Fruit fly (Drosophila melanogaster) whole organism, prepupa: ENCODE measurements around the gene CG1635.

Source experiments
- Blimp-1 ChIP-seq: fragments of 200-800 bp; sonication (Bioruptor generic); optimal IDR thresholded peaks from 3 replicates; lab custom pipeline; 2017; ENCODE audit warnings: missing biosample characterization, missing genetic modification characterization, mild to moderate bottlenecking, moderate library complexity, missing genetic modification reagents
- CG10631 ChIP-seq: fragments of 200-800 bp; sonication (Bioruptor generic); optimal IDR thresholded peaks from 2 replicates; lab custom pipeline; 2016; ENCODE audit warnings: missing biosample characterization, missing genetic modification characterization
- CG10669 ChIP-seq: fragments of 200-800 bp; sonication (Bioruptor generic); optimal IDR thresholded peaks from 3 replicates; lab custom pipeline; 2018; ENCODE audit warnings: missing biosample characterization, mild to moderate bottlenecking, missing genetic modification characterization, moderate library complexity
- CG11294 ChIP-seq: fragments of 200-800 bp; sonication (Bioruptor generic); IDR thresholded peaks from 2 replicates; pipeline ENCODE4 v1.3.6; 2022; ENCODE audit warnings: missing biosample characterization, missing genetic modification characterization
- CG11762 ChIP-seq: fragments of 200-800 bp; sonication (Bioruptor generic); optimal IDR thresholded peaks from 3 replicates; lab custom pipeline; 2016; ENCODE audit warnings: missing biosample characterization, missing genetic modification characterization; ENCODE audit not compliant: insufficient read depth
- CG15336 ChIP-seq: fragments of 200-800 bp; sonication (Bioruptor generic); IDR thresholded peaks from 2 replicates; pipeline ENCODE4 v1.3.6; 2022; ENCODE audit warnings: missing biosample characterization, missing genetic modification characterization
- CG3032 ChIP-seq: fragments of 200-800 bp; optimal IDR thresholded peaks from 2 replicates; lab custom pipeline; 2019; ENCODE audit warnings: missing biosample characterization, mild to moderate bottlenecking, missing genetic modification characterization, moderate library complexity
- CG34406 ChIP-seq: fragments of 200-800 bp; sonication (Bioruptor generic); optimal IDR thresholded peaks from 3 replicates; lab custom pipeline; 2016; ENCODE audit warnings: missing biosample characterization, missing genetic modification characterization
- CG3919 ChIP-seq: fragments of 200-800 bp; sonication (Bioruptor generic); optimal IDR thresholded peaks from 3 replicates; lab custom pipeline; 2016; ENCODE audit warnings: missing biosample characterization, missing genetic modification characterization
- CG6163 ChIP-seq: fragments of 200-800 bp; sonication (Bioruptor generic); IDR thresholded peaks from 3 replicates; pipeline ENCODE4 v1.3.6; 2022; ENCODE audit warnings: missing biosample characterization, missing genetic modification characterization
- CG6792 ChIP-seq: fragments of 200-800 bp; sonication (Bioruptor generic); optimal IDR thresholded peaks from 3 replicates; lab custom pipeline; 2016; ENCODE audit warnings: missing biosample characterization, missing genetic modification characterization
- CG6808 ChIP-seq: fragments of 200-800 bp; sonication (Bioruptor generic); optimal IDR thresholded peaks from 3 replicates; lab custom pipeline; 2017; ENCODE audit warnings: missing biosample characterization, missing genetic modification characterization, mild to moderate bottlenecking, moderate library complexity, missing genetic modification reagents
- CG6854 ChIP-seq: fragments of 200-800 bp; sonication (Bioruptor generic); optimal IDR thresholded peaks from 2 replicates; lab custom pipeline; 2017; ENCODE audit warnings: missing biosample characterization, mild to moderate bottlenecking, missing genetic modification characterization
- CG8319 ChIP-seq: fragments of 200-800 bp; sonication (Bioruptor generic); optimal IDR thresholded peaks from 3 replicates; lab custom pipeline; 2016; ENCODE audit warnings: missing biosample characterization, missing genetic modification characterization
- CG8632 ChIP-seq: fragments of 200-800 bp; sonication (Bioruptor generic); optimal IDR thresholded peaks from 3 replicates; lab custom pipeline; 2016; ENCODE audit warnings: missing biosample characterization, missing genetic modification characterization
- CG9139 ChIP-seq: fragments of 200-800 bp; sonication (Bioruptor generic); optimal IDR thresholded peaks from 3 replicates; lab custom pipeline; 2017; ENCODE audit warnings: missing biosample characterization, mild to moderate bottlenecking, missing genetic modification characterization
- Eip75B ChIP-seq: fragments of 200-800 bp; sonication (Bioruptor generic); optimal IDR thresholded peaks from 3 replicates; lab custom pipeline; 2016; ENCODE audit warnings: missing biosample characterization, missing genetic modification characterization
- Eip78C ChIP-seq: fragments of 200-800 bp; sonication (Bioruptor generic); peaks from one replicate; lab custom pipeline; 2016; ENCODE audit warnings: missing biosample characterization, missing genetic modification characterization
- Ets21C ChIP-seq: fragments of 200-800 bp; sonication (Bioruptor generic); optimal IDR thresholded peaks from 3 replicates; lab custom pipeline; 2016; ENCODE audit warnings: missing biosample characterization, missing genetic modification characterization
- Ets96B ChIP-seq: fragments of 200-800 bp; optimal IDR thresholded peaks from 2 replicates; lab custom pipeline; 2019; ENCODE audit warnings: missing biosample characterization, mild to moderate bottlenecking, missing genetic modification characterization, moderate library complexity
- Hr38 ChIP-seq: sonication (Bioruptor generic); optimal IDR thresholded peaks from 2 replicates; lab custom pipeline; 2016; ENCODE audit warnings: missing biosample characterization, missing genetic modification characterization
- Hr39 ChIP-seq: fragments of 200-800 bp; sonication (Bioruptor generic); optimal IDR thresholded peaks from 2 replicates; lab custom pipeline; 2016; ENCODE audit warnings: missing biosample characterization, missing genetic modification characterization
- Met ChIP-seq: fragments of 200-800 bp; sonication (Bioruptor generic); optimal IDR thresholded peaks from 3 replicates; lab custom pipeline; 2016; ENCODE audit warnings: missing biosample characterization, missing genetic modification characterization
- Sox102F ChIP-seq: fragments of 200-800 bp; sonication (Bioruptor generic); optimal IDR thresholded peaks from 2 replicates; lab custom pipeline; 2016; ENCODE audit warnings: missing biosample characterization, mild to moderate bottlenecking, missing genetic modification characterization
- Sox14 ChIP-seq: fragments of 200-800 bp; sonication (Bioruptor generic); optimal IDR thresholded peaks from 3 replicates; lab custom pipeline; 2016; ENCODE audit warnings: missing biosample characterization, missing genetic modification characterization
- Sox15 ChIP-seq: fragments of 200-800 bp; sonication (Bioruptor generic); optimal IDR thresholded peaks from 3 replicates; lab custom pipeline; 2016; ENCODE audit warnings: missing biosample characterization, missing genetic modification characterization
- achi ChIP-seq: fragments of 200-800 bp; sonication (Bioruptor generic); optimal IDR thresholded peaks from 3 replicates; lab custom pipeline; 2016; ENCODE audit warnings: missing biosample characterization, missing genetic modification characterization
- cyc ChIP-seq: fragments of 200-800 bp; sonication (Bioruptor generic); optimal IDR thresholded peaks from 3 replicates; lab custom pipeline; 2016; ENCODE audit warnings: missing biosample characterization, missing genetic modification characterization
- dac ChIP-seq: fragments of 200-800 bp; sonication (Bioruptor generic); optimal IDR thresholded peaks from 2 replicates; lab custom pipeline; 2017; ENCODE audit warnings: missing biosample characterization, mild to moderate bottlenecking, missing genetic modification characterization
- dsx ChIP-seq: fragments of 200-800 bp; optimal IDR thresholded peaks from 3 replicates; lab custom pipeline; 2019; ENCODE audit warnings: missing biosample characterization, mild to moderate bottlenecking, missing genetic modification characterization, moderate library complexity; ENCODE audit not compliant: poor library complexity, severe bottlenecking
- esn ChIP-seq: fragments of 200-800 bp; sonication (Bioruptor generic); optimal IDR thresholded peaks from 2 replicates; lab custom pipeline; 2016; ENCODE audit warnings: missing biosample characterization, mild to moderate bottlenecking, missing genetic modification characterization, moderate library complexity
- fd59A ChIP-seq: fragments of 200-800 bp; sonication (Bioruptor generic); optimal IDR thresholded peaks from 2 replicates; lab custom pipeline; 2017; ENCODE audit warnings: missing biosample characterization, mild to moderate bottlenecking, missing genetic modification characterization, missing genetic modification reagents
- fkh ChIP-seq: fragments of 200-800 bp; sonication (Bioruptor generic); optimal IDR thresholded peaks from 3 replicates; lab custom pipeline; 2017; ENCODE audit warnings: missing biosample characterization, mild to moderate bottlenecking, missing genetic modification characterization, moderate library complexity
- lz ChIP-seq: fragments of 200-800 bp; sonication (Bioruptor generic); optimal IDR thresholded peaks from 3 replicates; lab custom pipeline; 2016; ENCODE audit warnings: missing biosample characterization, missing genetic modification characterization
- net ChIP-seq: fragments of 200-800 bp; sonication (Bioruptor generic); optimal IDR thresholded peaks from 3 replicates; lab custom pipeline; 2016; ENCODE audit warnings: missing biosample characterization, missing genetic modification characterization
- pdm3 ChIP-seq: fragments of 200-800 bp; sonication (Bioruptor generic); optimal IDR thresholded peaks from 3 replicates; lab custom pipeline; 2016; ENCODE audit warnings: missing biosample characterization, missing genetic modification characterization
- salr ChIP-seq, 2 experiments: fragments of 200-800 bp; sonication (Bioruptor generic); optimal IDR thresholded peaks; 3 replicates each; lab custom pipeline; 2016 to 2018; ENCODE audit warnings: missing biosample characterization in 2 of 2, missing genetic modification characterization in 2 of 2, mild to moderate bottlenecking in 1 of 2
- ss ChIP-seq, 2 experiments: fragments of 200-800 bp; sonication (Bioruptor generic); optimal IDR thresholded peaks; 2 replicates in 1 of 2; 3 replicates in 1 of 2; lab custom pipeline; 2017 to 2018; ENCODE audit warnings: mild to moderate bottlenecking in 2 of 2, missing biosample characterization in 2 of 2, missing genetic modification characterization in 2 of 2, moderate library complexity in 1 of 2
- svp ChIP-seq: fragments of 200-800 bp; sonication (Bioruptor generic); peaks from one replicate; lab custom pipeline; 2016; ENCODE audit warnings: missing biosample characterization, missing genetic modification characterization

Gene CG1635

dm6 chr3R:31558720-31559280, 29.7 kb upstream of the CG1635 start:
- TF ChIP-seq CG11294 (GFP tag; lab: Robert Waterston, UW) (no peak), dsx (GFP tag; lab: Kevin White, UChicago) (no peak), CG6792 (GFP tag; lab: Kevin White, UChicago) (no peak), lz (no peak), fkh (GFP tag; lab: Kevin White, UChicago) (no peak), CG3032 (no peak), CG34406 (GFP tag; lab: Kevin White, UChicago) (no peak), fd59A (GFP tag; lab: Kevin White, UChicago) (no peak), Blimp-1 (GFP tag; lab: Kevin White, UChicago) (no peak), CG15336 (no peak), Eip75B (GFP tag; lab: Kevin White, UChicago) (no peak), Ets21C (GFP tag; lab: Kevin White, UChicago) (no peak), Hr39 (no peak), Sox102F (GFP tag; lab: Kevin White, UChicago) (no peak), pdm3 (GFP tag; lab: Kevin White, UChicago) (no peak), CG10631 (GFP tag; lab: Kevin White, UChicago) (no peak)
- TF ChIP-seq, all 60 proteins: peak for 0

dm6 chr3R:31559781-31560180, 28.7 kb upstream of the CG1635 start:
- peak; percentile 18 for TF ChIP-seq svp (GFP tag; lab: Kevin White, UChicago)
- no peak for TF ChIP-seq esn (GFP tag; lab: Kevin White, UChicago)
- no peak for TF ChIP-seq Hr38 (GFP tag; lab: Kevin White, UChicago)
- no peak for TF ChIP-seq dsx (GFP tag; lab: Kevin White, UChicago)
- TF ChIP-seq pdm3 (GFP tag; lab: Kevin White, UChicago) = no peak
- TF ChIP-seq fkh (GFP tag; lab: Kevin White, UChicago) = no peak
- peak; percentile 12 for TF ChIP-seq CG6854 (GFP tag; lab: Kevin White, UChicago)
- no peak for TF ChIP-seq CG6808 (GFP tag; lab: Kevin White, UChicago)
- TF ChIP-seq dac = no peak
- TF ChIP-seq Eip78C (GFP tag; lab: Kevin White, UChicago) = peak; percentile 68
- no peak for TF ChIP-seq CG11294 (GFP tag; lab: Robert Waterston, UW)
- no peak for TF ChIP-seq CG11762 (GFP tag; lab: Kevin White, UChicago)
- no peak for TF ChIP-seq CG10631 (GFP tag; lab: Kevin White, UChicago)
- TF ChIP-seq CG15336 = no peak
- TF ChIP-seq cyc (GFP tag; lab: Kevin White, UChicago) = no peak
- TF ChIP-seq Eip75B (GFP tag; lab: Kevin White, UChicago) = peak; percentile 54
- no peak for TF ChIP-seq Sox102F (GFP tag; lab: Kevin White, UChicago)
- peak in 1 of 2 experiments; percentile 5 for TF ChIP-seq ss (GFP tag; optimal IDR thresholded peaks at IDR 0.05; lab: Kevin White, UChicago)
- TF ChIP-seq Blimp-1 (GFP tag; lab: Kevin White, UChicago) = peak; percentile 88

- no peak for TF ChIP-seq CG8632 (GFP tag; lab: Kevin White, UChicago)
- TF ChIP-seq Blimp-1 (GFP tag; lab: Kevin White, UChicago) = peak; percentile 58
- peak; percentile 37 for TF ChIP-seq Eip78C (GFP tag; lab: Kevin White, UChicago)
- TF ChIP-seq, all 60 proteins: peak for 2
These were observed 24.3 kb upstream of the CG1635 start for dm6 chr3R:31564164-31564563.

dm6 chr3R:31564588-31564987, 23.9 kb upstream of the CG1635 start:
- peak; percentile 18 for TF ChIP-seq Blimp-1 (GFP tag; lab: Kevin White, UChicago)
- peak; percentile 53 for TF ChIP-seq svp (GFP tag; lab: Kevin White, UChicago)
- TF ChIP-seq salr (GFP tag; optimal IDR thresholded peaks at IDR 0.05; lab: Kevin White, UChicago) = no peak

dm6 chr3R:31565738-31566137, 22.7 kb upstream of the CG1635 start:
- TF ChIP-seq Eip78C (GFP tag; lab: Kevin White, UChicago) (peak; percentile 7), lz (no peak)

dm6 chr3R:31566738-31567137, 21.7 kb upstream of the CG1635 start:
- no peak for TF ChIP-seq fkh (GFP tag; lab: Kevin White, UChicago)
- peak; percentile 74 for TF ChIP-seq CG10669 (GFP tag; lab: Kevin White, UChicago)
- peak; percentile 69 for TF ChIP-seq achi
- TF ChIP-seq dsx (GFP tag; lab: Kevin White, UChicago) = peak; percentile 84
- TF ChIP-seq Sox14 = peak; percentile 68
- no peak for TF ChIP-seq Met (GFP tag; lab: Kevin White, UChicago)
- TF ChIP-seq fd59A (GFP tag; lab: Kevin White, UChicago) = peak; percentile 75
- TF ChIP-seq Ets96B (tag; lab: Kevin White, UChicago) = peak; percentile 69
- peak; percentile 90 for TF ChIP-seq CG6163
- TF ChIP-seq CG8319 (GFP tag; lab: Kevin White, UChicago) = no peak
- TF ChIP-seq Sox15 = no peak
- peak; percentile 81 to 82 for TF ChIP-seq ss (GFP tag; optimal IDR thresholded peaks at IDR 0.05; lab: Kevin White, UChicago)
- TF ChIP-seq net (GFP tag; lab: Kevin White, UChicago) = peak; percentile 51
- TF ChIP-seq CG3919 (GFP tag; lab: Kevin White, UChicago) = peak; percentile 63
- TF ChIP-seq CG9139 (GFP tag; lab: Kevin White, UChicago) = peak; percentile 55
- peak; percentile 40 for TF ChIP-seq CG8632 (GFP tag; lab: Kevin White, UChicago)
